Worm (Caenorhabditis elegans): ENCODE results near the gene Y71H2AL.4.
A peak's percentile ranks its signal among the peaks of the same experiment; 100 is the strongest.

The Y71H2AL.4 gene

DNA sequence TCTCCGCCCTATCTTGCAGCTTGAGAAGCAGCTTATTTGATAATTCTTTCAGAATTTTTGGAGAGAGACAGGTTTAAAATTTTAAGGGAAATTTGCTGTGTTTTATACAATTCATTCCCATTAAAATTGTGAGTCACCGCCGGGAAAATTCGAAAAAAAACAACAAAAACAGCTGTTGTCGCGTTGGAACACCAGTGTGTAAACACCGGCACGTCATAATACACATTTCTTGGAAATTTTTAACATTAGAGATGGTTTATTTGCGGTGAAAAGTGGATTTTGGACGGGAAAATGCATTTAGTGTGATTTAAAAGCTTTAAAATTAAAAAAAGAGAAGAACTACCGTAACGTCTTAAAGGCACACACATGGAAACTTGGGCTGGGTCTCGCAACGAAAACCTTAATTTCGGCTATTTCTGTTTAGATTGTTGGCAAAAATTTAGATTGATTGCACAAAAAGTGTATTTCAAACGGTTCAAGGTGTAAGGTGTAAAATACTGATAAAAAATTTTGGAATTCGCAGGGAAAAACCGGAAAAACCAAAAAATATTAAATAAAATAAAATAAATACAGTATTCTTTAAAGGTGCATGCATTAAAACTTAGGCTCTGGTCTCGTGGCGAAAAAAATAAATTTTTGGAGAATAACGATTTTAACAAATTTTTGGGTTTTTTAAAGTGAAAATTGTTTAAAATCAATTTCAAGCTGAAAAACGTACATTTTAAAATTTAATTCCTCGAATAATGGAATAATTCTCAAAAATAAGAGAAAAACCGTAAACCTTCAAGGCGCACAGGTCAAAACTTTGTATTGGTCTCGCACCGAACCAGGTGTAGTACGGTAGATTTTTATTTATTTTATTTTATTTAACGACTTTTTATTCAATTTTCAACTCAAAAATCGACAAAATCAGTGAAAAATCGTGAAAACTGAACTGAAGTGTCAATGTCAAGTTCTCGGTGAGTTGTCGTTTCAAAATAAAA lies 39.3 kb downstream of the Y71H2AL.4 start, which contains the start of gene cosa-1:
cosa-1 (plus strand) TSS at position 896 of the 983 bp plus-strand sequence.
- no peak for TF ChIP-seq lin-15B (tag; optimal IDR thresholded peaks at IDR 0.05)
- TF ChIP-seq ceh-82 (tag; optimal IDR thresholded peaks at IDR 0.05) = no peak
- peak; percentile 4 for TF ChIP-seq nfya-1 (tag; optimal IDR thresholded peaks at IDR 0.05; ENCODE audit: insufficient read depth)
- peak; percentile 18 for TF ChIP-seq pqm-1 (tag; optimal IDR thresholded peaks at IDR 0.05)
- TF ChIP-seq fos-1 (tag; optimal IDR thresholded peaks at IDR 0.05) = no peak
- no peak for TF ChIP-seq nhr-23 (tag; optimal IDR thresholded peaks at IDR 0.05)
- TF ChIP-seq tbx-2 (tag; optimal IDR thresholded peaks at IDR 0.05) = no peak
- no peak for TF ChIP-seq ceh-16 (tag; optimal IDR thresholded peaks at IDR 0.05)
- peak; percentile 27 for TF ChIP-seq pha-4 (tag; optimal IDR thresholded peaks at IDR 0.05)
- TF ChIP-seq nhr-25 (tag; optimal IDR thresholded peaks at IDR 0.05) = no peak

DNA sequence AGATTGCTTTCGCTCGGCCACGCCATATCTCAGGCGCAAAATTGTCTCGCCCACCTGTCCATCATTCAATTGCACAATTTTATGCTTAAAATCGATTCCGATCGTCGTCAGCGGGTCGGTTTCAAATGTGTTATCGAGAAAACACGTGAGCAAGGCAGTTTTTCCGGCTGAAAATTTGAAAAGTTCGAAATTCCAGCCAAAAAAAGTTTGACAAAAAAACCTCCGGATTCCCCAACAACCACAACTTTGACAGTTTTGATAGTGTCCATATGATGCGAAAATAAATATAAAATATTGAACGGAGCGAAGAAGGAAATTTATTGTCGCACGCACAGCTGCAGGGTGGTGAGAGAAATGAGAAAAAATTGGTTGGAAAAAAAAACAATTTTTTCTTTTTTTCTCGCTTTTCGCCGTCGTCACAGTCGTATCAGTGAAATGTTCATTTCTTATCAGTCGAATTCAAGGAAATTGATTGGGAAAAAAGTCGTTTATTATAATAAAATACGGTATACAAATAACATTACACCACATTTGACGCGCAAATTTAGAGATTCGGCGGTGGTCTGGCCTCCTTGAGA lies 47.5 kb downstream of the Y71H2AL.4 start, which contains the start of gene Y71H2AM.12:
Y71H2AM.12 (minus strand) TSS at position 486 of the 578 bp plus-strand sequence.
- TF ChIP-seq jun-1 (tag; optimal IDR thresholded peaks at IDR 0.05) (no peak), lin-39 (tag; optimal IDR thresholded peaks at IDR 0.05) (no peak), nhr-11 (tag; optimal IDR thresholded peaks at IDR 0.05) (no peak), elt-2 (tag; optimal IDR thresholded peaks at IDR 0.05) (peak; percentile 70), ceh-82 (tag; optimal IDR thresholded peaks at IDR 0.05) (no peak), ceh-9 (tag; optimal IDR thresholded peaks at IDR 0.05) (no peak)

Measured in whole organism, L3 larva.